Worm (Caenorhabditis elegans) whole organism, late embryonic: ENCODE measurements around the gene nspb-2.

Experiments
- C38D4.7 ChIP-seq: fragments of 200-800 bp; sonication (Bioruptor generic); optimal IDR thresholded peaks from 2 replicates; lab custom pipeline; 2018; ENCODE audit warnings: mild to moderate bottlenecking, missing genetic modification characterization, moderate library complexity, missing compliant biosample characterization
- F13H6.1 ChIP-seq: sonication (generic microtip); optimal IDR thresholded peaks from 2 replicates; lab custom pipeline; 2016; ENCODE audit warnings: missing genetic modification characterization, missing compliant biosample characterization
- T23F11.4 ChIP-seq: fragments of 200-800 bp; sonication (Bioruptor generic); optimal IDR thresholded peaks from 2 replicates; lab custom pipeline; 2018; ENCODE audit warnings: mild to moderate bottlenecking, missing genetic modification characterization, missing compliant biosample characterization
- Y22D7AL.16 ChIP-seq: sonication (generic microtip); optimal IDR thresholded peaks from 2 replicates; lab custom pipeline; 2016; ENCODE audit warnings: missing genetic modification characterization, missing compliant biosample characterization
- ceh-18 ChIP-seq: sonication (generic microtip); optimal IDR thresholded peaks from 2 replicates; lab custom pipeline; 2016; ENCODE audit warnings: missing genetic modification characterization, missing compliant biosample characterization
- ceh-19 ChIP-seq: fragments of 200-800 bp; sonication (Bioruptor generic); optimal IDR thresholded peaks from 2 replicates; lab custom pipeline; 2018; ENCODE audit warnings: mild to moderate bottlenecking, missing genetic modification characterization, missing compliant biosample characterization
- ceh-22 ChIP-seq: sonication (generic microtip); optimal IDR thresholded peaks from 2 replicates; lab custom pipeline; 2017; ENCODE audit warnings: missing biosample characterization, missing genetic modification characterization
- ceh-30 ChIP-seq: fragments of 150-350 bp; optimal IDR thresholded peaks from 2 replicates; lab custom pipeline; 2014; ENCODE audit warnings: missing biosample characterization, missing genetic modification characterization
- ceh-34 ChIP-seq: sonication (generic microtip); optimal IDR thresholded peaks from 2 replicates; lab custom pipeline; 2016; ENCODE audit warnings: mild to moderate bottlenecking, missing genetic modification characterization, missing compliant biosample characterization
- ceh-45 ChIP-seq: fragments of 200-800 bp; sonication (Bioruptor generic); IDR thresholded peaks from 2 replicates; pipeline ENCODE4 v1.3.6; 2022; ENCODE audit warnings: missing genetic modification reagents, missing genetic modification characterization, missing compliant biosample characterization
- ceh-6 ChIP-seq: fragments of 200-800 bp; sonication (Bioruptor generic); optimal IDR thresholded peaks from 2 replicates; lab custom pipeline; 2018; ENCODE audit warnings: mild to moderate bottlenecking, missing genetic modification characterization, missing compliant biosample characterization
- ceh-9 ChIP-seq: sonication (generic microtip); optimal IDR thresholded peaks from 2 replicates; lab custom pipeline; 2016; ENCODE audit warnings: mild to moderate bottlenecking, missing genetic modification characterization, inconsistent platforms, missing compliant biosample characterization
- che-1 ChIP-seq: sonication (generic microtip); optimal IDR thresholded peaks from 2 replicates; lab custom pipeline; 2016; ENCODE audit warnings: mild to moderate bottlenecking, missing genetic modification characterization, missing compliant biosample characterization
- dmd-4 ChIP-seq: sonication (generic microtip); optimal IDR thresholded peaks from 2 replicates; lab custom pipeline; 2016; ENCODE audit warnings: borderline replicate concordance, missing genetic modification characterization, missing compliant biosample characterization
- dve-1 ChIP-seq: sonication (generic microtip); optimal IDR thresholded peaks from 2 replicates; lab custom pipeline; 2017; ENCODE audit warnings: antibody characterized with exemption, mild to moderate bottlenecking, missing genetic modification characterization, missing compliant biosample characterization
- ets-4 ChIP-seq: sonication (generic microtip); optimal IDR thresholded peaks from 2 replicates; lab custom pipeline; 2016; ENCODE audit warnings: missing genetic modification characterization, missing compliant biosample characterization
- eyg-1 ChIP-seq: sonication (generic microtip); optimal IDR thresholded peaks from 2 replicates; lab custom pipeline; 2016; ENCODE audit warnings: missing genotype, missing genetic modification characterization, missing compliant biosample characterization
- fax-1 ChIP-seq: sonication (generic microtip); optimal IDR thresholded peaks from 2 replicates; lab custom pipeline; 2016; ENCODE audit warnings: missing genotype, missing genetic modification characterization, missing compliant biosample characterization
- fkh-10 ChIP-seq: fragments of 150-350 bp; optimal IDR thresholded peaks from 2 replicates; lab custom pipeline; 2014; ENCODE audit warnings: missing biosample characterization, missing genetic modification reagents, missing genetic modification characterization
- hlh-13 ChIP-seq: fragments of 200-800 bp; sonication (Bioruptor generic); optimal IDR thresholded peaks from 2 replicates; lab custom pipeline; 2018; ENCODE audit warnings: mild to moderate bottlenecking, missing genetic modification characterization, missing compliant biosample characterization
- hlh-15 ChIP-seq: sonication (generic microtip); optimal IDR thresholded peaks from 2 replicates; lab custom pipeline; 2016; ENCODE audit warnings: missing genetic modification characterization, missing compliant biosample characterization
- hlh-30 ChIP-seq: sonication (generic microtip); optimal IDR thresholded peaks from 2 replicates; lab custom pipeline; 2017; ENCODE audit warnings: antibody characterized with exemption, missing genetic modification characterization, missing compliant biosample characterization; ENCODE audit not compliant: insufficient read depth
- hlh-6 ChIP-seq: sonication (generic microtip); optimal IDR thresholded peaks from 2 replicates; lab custom pipeline; 2016; ENCODE audit warnings: missing genotype, missing genetic modification characterization, missing compliant biosample characterization
- lin-11 ChIP-seq: fragments of 200-800 bp; sonication (Bioruptor generic); optimal IDR thresholded peaks from 2 replicates; lab custom pipeline; 2018; ENCODE audit warnings: mild to moderate bottlenecking, missing genetic modification characterization, missing compliant biosample characterization
- madf-2 ChIP-seq: sonication (generic microtip); optimal IDR thresholded peaks from 2 replicates; lab custom pipeline; 2017; ENCODE audit warnings: missing genetic modification characterization, missing compliant biosample characterization
- mec-3 ChIP-seq: sonication (generic microtip); optimal IDR thresholded peaks from 2 replicates; lab custom pipeline; 2016; ENCODE audit warnings: borderline replicate concordance, missing genetic modification characterization, missing compliant biosample characterization
- nfya-1 ChIP-seq: sonication (generic microtip); optimal IDR thresholded peaks from 2 replicates; lab custom pipeline; 2017; ENCODE audit warnings: missing genetic modification characterization, mild to moderate bottlenecking, missing compliant biosample characterization, antibody characterized with exemption, moderate library complexity
- pag-3 ChIP-seq: sonication (generic microtip); optimal IDR thresholded peaks from 2 replicates; lab custom pipeline; 2016; ENCODE audit warnings: missing compliant biosample characterization, missing genetic modification characterization, borderline replicate concordance
- pax-1 ChIP-seq: fragments of 150-350 bp; optimal IDR thresholded peaks from 2 replicates; lab custom pipeline; 2014; ENCODE audit warnings: missing biosample characterization, missing genetic modification characterization
- pros-1 ChIP-seq: fragments of 150-350 bp; optimal IDR thresholded peaks from 2 replicates; lab custom pipeline; 2014; ENCODE audit warnings: missing biosample characterization, missing genetic modification reagents, missing genetic modification characterization
- ref-2 ChIP-seq: sonication (generic microtip); optimal IDR thresholded peaks from 2 replicates; lab custom pipeline; 2016; ENCODE audit warnings: missing genetic modification characterization, missing compliant biosample characterization
- rnt-1 ChIP-seq: sonication (generic microtip); optimal IDR thresholded peaks from 2 replicates; lab custom pipeline; 2016; ENCODE audit warnings: missing genetic modification characterization, missing compliant biosample characterization
- sox-4 ChIP-seq: sonication (generic microtip); optimal IDR thresholded peaks from 2 replicates; lab custom pipeline; 2017; ENCODE audit warnings: mild to moderate bottlenecking, missing genetic modification characterization, inconsistent platforms, missing compliant biosample characterization
- syd-9 ChIP-seq: sonication (generic microtip); optimal IDR thresholded peaks from 2 replicates; lab custom pipeline; 2016; ENCODE audit warnings: mild to moderate bottlenecking, missing genetic modification characterization, moderate library complexity, missing compliant biosample characterization
- tbx-2 ChIP-seq: sonication (generic microtip); optimal IDR thresholded peaks from 2 replicates; lab custom pipeline; 2016; ENCODE audit warnings: missing genetic modification characterization, missing compliant biosample characterization
- ttx-3 ChIP-seq: sonication (generic microtip); optimal IDR thresholded peaks from 2 replicates; lab custom pipeline; 2016; ENCODE audit warnings: missing genetic modification reagents, missing genetic modification characterization, missing compliant biosample characterization
- unc-3 ChIP-seq, 2 experiments: fragments of 200-800 bp in 1 of 2; sonication (Bioruptor generic) in 1 of 2; sonication (generic microtip) in 1 of 2; conservative IDR thresholded peaks in 1 of 2; optimal IDR thresholded peaks in 1 of 2; 2 replicates each; pipeline versions ENCODE4 v1.3.6 to Lab custom; 2016 to 2022; ENCODE audit warnings: missing compliant biosample characterization in 2 of 2, missing genetic modification characterization in 2 of 2, missing genetic modification reagents in 1 of 2
- unc-42 ChIP-seq: sonication (generic microtip); optimal IDR thresholded peaks from 2 replicates; lab custom pipeline; 2016; ENCODE audit warnings: missing genotype, missing genetic modification characterization, missing compliant biosample characterization
- unc-55 ChIP-seq: sonication (generic microtip); optimal IDR thresholded peaks from 2 replicates; lab custom pipeline; 2017; ENCODE audit warnings: missing biosample characterization, missing genetic modification reagents, missing genetic modification characterization
- unc-86 ChIP-seq: sonication (generic microtip); optimal IDR thresholded peaks from 2 replicates; lab custom pipeline; 2016; ENCODE audit warnings: missing genetic modification characterization, missing compliant biosample characterization

Gene nspb-2

ce11 chrIV:6572238-6572637 is 19.3 kb upstream of the nspb-2 start, which contains the start of gene bicd-1:
bicd-1 (minus strand) TSS chrIV:6572338.
- TF ChIP-seq fkh-10 (GFP tag; lab: Kevin White, UChicago) (no peak), hlh-6 (tag; lab: Kevin White, UChicago) (no peak), unc-3 (GFP tag; conservative IDR thresholded peaks at IDR 0.05; lab: Robert Waterston, UW) (no peak), unc-3 (tag; optimal IDR thresholded peaks at IDR 0.05; lab: Kevin White, UChicago) (no peak), T23F11.4 (GFP tag; lab: Kevin White, UChicago) (no peak), Y22D7AL.16 (no peak), unc-42 (tag; lab: Kevin White, UChicago) (no peak)

ce11 chrIV:6572655-6573054 is 18.8 kb upstream of the nspb-2 start:
- TF ChIP-seq C38D4.7 (GFP tag; lab: Kevin White, UChicago) (no peak), ttx-3 (tag; lab: Kevin White, UChicago) (no peak), ref-2 (tag; lab: Kevin White, UChicago) (no peak), eyg-1 (tag; lab: Kevin White, UChicago) (no peak), hlh-30 (tag; lab: Kevin White, UChicago) (no peak), che-1 (tag; lab: Kevin White, UChicago) (no peak), dve-1 (tag; lab: Kevin White, UChicago) (no peak), syd-9 (tag; lab: Kevin White, UChicago) (no peak)

DNA sequence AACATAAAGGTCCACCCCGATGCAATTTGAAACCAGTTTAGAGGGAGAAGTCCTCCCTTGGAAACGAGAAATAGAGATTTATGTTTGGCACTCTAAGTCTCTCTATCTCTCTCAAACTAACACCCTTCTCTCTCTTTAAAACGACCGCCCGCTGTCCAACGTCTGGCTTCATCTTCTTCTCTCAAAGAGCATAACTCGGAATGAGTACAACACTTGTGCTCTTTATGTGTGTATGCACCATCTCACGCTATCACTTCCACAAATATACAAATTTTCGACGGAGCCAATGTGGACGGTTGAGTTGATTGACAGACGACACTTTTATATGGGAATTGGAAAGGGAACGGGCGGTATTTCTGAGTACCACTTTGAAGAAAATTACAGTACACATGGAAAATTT is 17.2 kb upstream of the nspb-2 start:
- no peak for TF ChIP-seq unc-42 (tag; lab: Kevin White, UChicago)
- no peak for TF ChIP-seq dve-1 (tag; lab: Kevin White, UChicago)
- TF ChIP-seq unc-55 (GFP tag; lab: Kevin White, UChicago), result peak; percentile 71
- no peak for TF ChIP-seq ceh-9 (tag; lab: Kevin White, UChicago)
- no peak for TF ChIP-seq C38D4.7 (GFP tag; lab: Kevin White, UChicago)
- no peak for TF ChIP-seq che-1 (tag; lab: Kevin White, UChicago)
- TF ChIP-seq pros-1 (tag; lab: Kevin White, UChicago), result no peak
- peak; percentile 37 for TF ChIP-seq nfya-1 (tag; lab: Kevin White, UChicago)

DNA sequence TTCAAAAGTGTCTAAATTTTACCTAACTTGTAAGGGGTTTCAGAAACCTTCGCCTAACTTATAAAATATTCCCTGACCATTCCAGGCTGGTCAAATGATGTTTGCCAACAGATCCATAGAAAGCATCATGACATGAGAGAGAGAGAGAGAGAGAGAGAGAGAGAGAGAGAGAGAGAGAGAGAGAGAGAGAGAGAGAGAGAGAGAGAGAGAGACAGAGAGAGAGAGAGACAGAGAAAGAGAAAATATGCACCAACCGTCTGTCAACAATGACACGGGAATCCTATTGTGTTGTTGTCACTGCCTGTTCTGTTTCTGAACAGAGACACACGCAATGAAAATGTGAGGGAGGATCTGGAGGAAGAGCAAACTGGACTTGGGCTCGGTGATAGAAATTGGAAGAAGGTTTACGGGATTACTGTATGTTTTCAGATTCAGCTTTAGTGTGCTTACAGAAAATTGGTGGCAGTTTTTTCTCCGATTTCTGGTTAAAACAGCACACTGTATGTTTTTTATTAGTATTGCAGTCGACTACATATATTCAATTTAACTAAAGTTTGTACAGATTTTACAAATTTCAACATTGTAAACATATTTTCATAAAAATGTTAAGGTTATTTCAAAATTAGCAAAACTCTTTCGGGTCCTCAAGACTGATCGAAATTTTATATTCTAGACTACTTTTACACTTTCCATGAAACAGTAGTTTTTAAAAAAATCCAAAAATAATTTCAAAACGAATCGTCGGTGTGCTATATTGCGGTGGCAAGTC is 15.4 kb upstream of the nspb-2 start:
- no peak for TF ChIP-seq hlh-15 (tag; lab: Kevin White, UChicago)
- TF ChIP-seq ceh-30 (tag; lab: Kevin White, UChicago), result no peak
- no peak for TF ChIP-seq sox-4 (tag; lab: Kevin White, UChicago)
- peak; percentile 9 for TF ChIP-seq lin-11 (tag; lab: Kevin White, UChicago)
- TF ChIP-seq ttx-3 (tag; lab: Kevin White, UChicago), result no peak
- no peak for TF ChIP-seq ceh-6 (GFP tag; lab: Kevin White, UChicago)
- peak; percentile 59 for TF ChIP-seq dve-1 (tag; lab: Kevin White, UChicago)
- no peak for TF ChIP-seq pag-3 (tag; lab: Kevin White, UChicago)
- no peak for TF ChIP-seq madf-2 (tag; lab: Kevin White, UChicago)
- TF ChIP-seq, all 69 proteins: peak for 2

DNA sequence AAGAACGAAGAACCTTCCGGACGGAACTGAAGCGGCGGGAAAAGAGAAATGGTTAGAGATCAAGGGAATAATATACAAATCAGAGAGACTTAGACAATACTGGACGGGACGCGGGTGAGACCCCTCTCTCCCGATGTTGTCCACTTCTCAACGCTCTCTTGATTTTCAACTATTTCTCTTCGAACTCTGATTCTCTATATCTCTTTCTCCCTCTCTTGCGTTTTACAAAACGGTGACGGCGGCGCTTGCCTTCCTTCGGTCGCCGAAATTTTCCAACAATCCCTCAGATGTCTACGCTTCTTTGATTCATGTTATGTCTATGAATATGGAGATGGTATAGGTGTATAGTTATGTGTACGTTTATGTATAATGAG is 14.8 kb upstream of the nspb-2 start:
- TF ChIP-seq pax-1 (tag; lab: Kevin White, UChicago), result peak; percentile 50
- TF ChIP-seq ceh-34 (tag; lab: Kevin White, UChicago), result peak; percentile 55
- no peak for TF ChIP-seq ceh-9 (tag; lab: Kevin White, UChicago)
- peak; percentile 57 for TF ChIP-seq nfya-1 (tag; lab: Kevin White, UChicago)
- TF ChIP-seq rnt-1 (tag; lab: Kevin White, UChicago), result peak; percentile 86
- TF ChIP-seq unc-55 (GFP tag; lab: Kevin White, UChicago), result peak; percentile 15
- no peak for TF ChIP-seq ceh-19 (GFP tag; lab: Kevin White, UChicago)
- no peak for TF ChIP-seq ceh-45 (GFP tag; lab: Robert Waterston, UW)
- no peak for TF ChIP-seq fax-1 (tag; lab: Kevin White, UChicago)
- TF ChIP-seq ceh-30 (tag; lab: Kevin White, UChicago), result peak; percentile 23
- TF ChIP-seq ceh-22 (tag; lab: Kevin White, UChicago), result peak; percentile 29
- peak; percentile 32 for TF ChIP-seq pros-1 (tag; lab: Kevin White, UChicago)
- TF ChIP-seq ceh-18 (tag; lab: Kevin White, UChicago), result peak; percentile 17
- TF ChIP-seq unc-86 (tag; lab: Kevin White, UChicago), result no peak
- no peak for TF ChIP-seq fkh-10 (GFP tag; lab: Kevin White, UChicago)
- no peak for TF ChIP-seq hlh-13 (GFP tag; lab: Kevin White, UChicago)
- peak; percentile 25 for TF ChIP-seq F13H6.1 (tag; lab: Kevin White, UChicago)
- no peak for TF ChIP-seq dmd-4 (tag; lab: Kevin White, UChicago)
- peak; percentile 50 for TF ChIP-seq ets-4 (tag; lab: Kevin White, UChicago)
- no peak for TF ChIP-seq mec-3 (tag; lab: Kevin White, UChicago)
- TF ChIP-seq ref-2 (tag; lab: Kevin White, UChicago), result peak; percentile 39
- TF ChIP-seq tbx-2 (tag; lab: Kevin White, UChicago), result peak; percentile 54
